Fruit fly (Drosophila melanogaster) ovary, adult (tissue): ENCODE measurements around the gene Cad87A.
"Not testable (repeated sequence)": the region's sequence is repeated elsewhere in the genome, so short reads cannot be mapped to it uniquely, and the experiment has no call there.

Experiments
- CG17801 ChIP-seq: fragments of 200-800 bp; optimal IDR thresholded peaks from 2 replicates; lab custom pipeline; 2019; ENCODE audit warnings: missing biosample characterization, mild to moderate bottlenecking, missing genetic modification characterization, moderate library complexity; ENCODE audit not compliant: partially characterized antibody

The Cad87A gene

dm6 chr3R:11971394-11971793, 22.5 kb upstream of the Cad87A start, which contains the start of gene GC2:
TSS of gene GC2 (plus strand) at chr3R:11971694.
- TF ChIP-seq CG17801 (GFP tag; lab: Kevin White, UChicago): no peak

- no peak for TF ChIP-seq CG17801 (GFP tag; lab: Kevin White, UChicago)
Observed at dm6 chr3R:11969217-11969616, 20.3 kb upstream of the Cad87A start.

- no peak for TF ChIP-seq CG17801 (GFP tag; lab: Kevin White, UChicago)
Observed at dm6 chr3R:11968030-11968753, 19.3 kb upstream of the Cad87A start.

dm6 chr3R:11967262-11968029, 18.5 kb upstream of the Cad87A start, which contains the start of the genes CG12213 and GC1:
TSS of gene CG12213 (minus strand) at chr3R:11967691.
TSS of gene GC1 (plus strand) at chr3R:11967708.
- TF ChIP-seq CG17801 (GFP tag; lab: Kevin White, UChicago): peak; percentile 80

- TF ChIP-seq CG17801 (GFP tag; lab: Kevin White, UChicago): no peak
Observed at dm6 chr3R:11964000-11964399, 15.1 kb upstream of the Cad87A start.

- TF ChIP-seq CG17801 (GFP tag; lab: Kevin White, UChicago): peak; percentile 77
Observed at dm6 chr3R:11962739-11963214, 13.8 kb upstream of the Cad87A start, which contains the start of the genes CG3281 and aurA. TSS of gene CG3281 (minus strand) at chr3R:11962805. TSS of gene aurA (plus strand) at chr3R:11963124.

dm6 chr3R:11958235-11958634, 9.3 kb upstream of the Cad87A start, which contains the start of gene Hsp70Ab:
TSS of gene Hsp70Ab (plus strand) at chr3R:11958535.
- TF ChIP-seq CG17801 (GFP tag; lab: Kevin White, UChicago): not testable (repeated sequence)

dm6 chr3R:11957388-11957787, 8.5 kb upstream of the Cad87A start:
- no peak for TF ChIP-seq CG17801 (GFP tag; lab: Kevin White, UChicago)

dm6 chr3R:11956444-11956843, 7.5 kb upstream of the Cad87A start, which contains the start of gene Hsp70Aa:
TSS of gene Hsp70Aa (minus strand) at chr3R:11956544.
- not testable (repeated sequence) for TF ChIP-seq CG17801 (GFP tag; lab: Kevin White, UChicago)

dm6 chr3R:11949387-11950029, 579 bp upstream of the Cad87A start, which contains the start of gene CG31211:
TSS of gene CG31211 (plus strand) at chr3R:11949680.
- no peak for TF ChIP-seq CG17801 (GFP tag; lab: Kevin White, UChicago)

- no peak for TF ChIP-seq CG17801 (GFP tag; lab: Kevin White, UChicago)
Observed at dm6 chr3R:11947959-11948358, 970 bp downstream of the Cad87A start.

dm6 chr3R:11947079-11947869, 1.7 kb downstream of the Cad87A start:
- TF ChIP-seq CG17801 (GFP tag; lab: Kevin White, UChicago): no peak

dm6 chr3R:11945450-11946317, 3.2 kb downstream of the Cad87A start:
- TF ChIP-seq CG17801 (GFP tag; lab: Kevin White, UChicago): no peak
